Fruit fly (Drosophila melanogaster) whole organism, embryonic: ENCODE measurements around the gene CG5447.

Experiments
- CG10565 ChIP-seq: fragments of 200-800 bp; sonication (Bioruptor generic); optimal IDR thresholded peaks from 3 replicates; lab custom pipeline; 2016; ENCODE audit warnings: missing biosample characterization, mild to moderate bottlenecking, missing genetic modification characterization
- CG1233 ChIP-seq: fragments of 200-800 bp; sonication (Bioruptor generic); optimal IDR thresholded peaks from 4 replicates; lab custom pipeline; 2018; ENCODE audit warnings: missing biosample characterization, mild to moderate bottlenecking, missing genetic modification characterization
- CG1602 ChIP-seq: fragments of 200-800 bp; sonication (Bioruptor generic); optimal IDR thresholded peaks from 3 replicates; lab custom pipeline; 2016; ENCODE audit warnings: missing biosample characterization, missing genetic modification characterization
- CG16815 ChIP-seq: fragments of 200-800 bp; sonication (Bioruptor generic); optimal IDR thresholded peaks from 3 replicates; lab custom pipeline; 2017; ENCODE audit warnings: missing biosample characterization, mild to moderate bottlenecking, missing genetic modification characterization
- CG17186 ChIP-seq: fragments of 200-800 bp; sonication (Bioruptor generic); optimal IDR thresholded peaks from 3 replicates; lab custom pipeline; 2017; ENCODE audit warnings: missing biosample characterization, missing genetic modification reagents, missing genetic modification characterization
- CG18599 ChIP-seq: fragments of 200-800 bp; sonication (Bioruptor generic); optimal IDR thresholded peaks from 3 replicates; lab custom pipeline; 2017; ENCODE audit warnings: missing biosample characterization, missing genetic modification characterization, mild to moderate bottlenecking, moderate library complexity, missing genetic modification reagents
- CG3065 ChIP-seq: fragments of 200-800 bp; sonication (Bioruptor generic); optimal IDR thresholded peaks from 2 replicates; lab custom pipeline; 2016; ENCODE audit warnings: missing biosample characterization, missing genetic modification characterization
- CG3847 ChIP-seq: fragments of 200-800 bp; sonication (Bioruptor generic); IDR thresholded peaks from 2 replicates; pipeline ENCODE4 v1.3.6; 2022; ENCODE audit warnings: missing biosample characterization, missing genetic modification characterization
- CG8290 ChIP-seq, 3 experiments: fragments of 200-800 bp; sonication (Bioruptor generic); optimal IDR thresholded peaks; 2 replicates each; lab custom pipeline; 2016 to 2019; ENCODE audit warnings: missing biosample characterization in 3 of 3, missing genetic modification characterization in 3 of 3, mild to moderate bottlenecking in 2 of 3, moderate library complexity in 1 of 3
- CG9609 ChIP-seq: fragments of 200-800 bp; sonication (Bioruptor generic); optimal IDR thresholded peaks from 3 replicates; lab custom pipeline; 2016; ENCODE audit warnings: missing biosample characterization, missing genetic modification characterization
- CoRest ChIP-seq: fragments of 200-800 bp; sonication (Bioruptor generic); optimal IDR thresholded peaks from 3 replicates; lab custom pipeline; 2018; ENCODE audit warnings: missing biosample characterization, mild to moderate bottlenecking, missing genetic modification characterization, moderate library complexity
- D ChIP-seq, 2 experiments: fragments of 200-800 bp in 1 of 2; fragments of >200 bp in 1 of 2; sonication (Bioruptor generic) in 1 of 2; optimal IDR thresholded peaks; 2 replicates in 1 of 2; 3 replicates in 1 of 2; lab custom pipeline; 2017; ENCODE audit warnings: mild to moderate bottlenecking in 1 of 2, missing biosample characterization in 1 of 2, missing genetic modification characterization in 1 of 2, missing genetic modification reagents in 1 of 2
- Eip74EF ChIP-seq, 2 experiments: fragments of 200-800 bp in 1 of 2; fragments of >200 bp in 1 of 2; sonication (Bioruptor generic) in 1 of 2; optimal IDR thresholded peaks; 2 replicates each; lab custom pipeline; 2017 to 2019; ENCODE audit warnings: missing biosample characterization in 2 of 2, missing genetic modification characterization in 2 of 2, mild to moderate bottlenecking in 1 of 2, moderate library complexity in 1 of 2
- H15 ChIP-seq: fragments of 200-800 bp; sonication (Bioruptor generic); IDR thresholded peaks from 3 replicates; pipeline ENCODE4 v1.3.6; 2022; ENCODE audit warnings: missing biosample characterization, missing genetic modification characterization
- HLH3B ChIP-seq: fragments of 200-800 bp; sonication (Bioruptor generic); IDR thresholded peaks from 2 replicates; pipeline ENCODE4 v1.3.6; 2022; ENCODE audit warnings: missing biosample characterization, missing genetic modification characterization
- Hand ChIP-seq: fragments of 200-800 bp; sonication (Bioruptor generic); optimal IDR thresholded peaks from 2 replicates; lab custom pipeline; 2017; ENCODE audit warnings: mild to moderate bottlenecking, missing biosample characterization, missing genetic modification reagents, missing genetic modification characterization
- NFAT ChIP-seq: fragments of 200-800 bp; sonication (Bioruptor generic); IDR thresholded peaks from 2 replicates; pipeline ENCODE4 v1.3.6; 2022; ENCODE audit warnings: missing biosample characterization, missing genetic modification characterization
- Poxn ChIP-seq: fragments of 200-800 bp; sonication (Bioruptor generic); IDR thresholded peaks from 2 replicates; pipeline ENCODE4 v1.3.6; 2022; ENCODE audit warnings: missing biosample characterization, missing genetic modification characterization
- Rfx ChIP-seq: fragments of 200-800 bp; sonication (Bioruptor generic); IDR thresholded peaks from 2 replicates; pipeline ENCODE4 v1.3.6; 2022; ENCODE audit warnings: missing biosample characterization, missing genetic modification characterization
- Sox100B ChIP-seq: fragments of 200-800 bp; sonication (Bioruptor generic); optimal IDR thresholded peaks from 3 replicates; lab custom pipeline; 2018; ENCODE audit warnings: missing biosample characterization, mild to moderate bottlenecking, missing genetic modification characterization
- Sry-δ ChIP-seq: fragments of 200-800 bp; sonication (Bioruptor generic); optimal IDR thresholded peaks from 2 replicates; lab custom pipeline; 2016; ENCODE audit warnings: missing biosample characterization, missing genetic modification characterization
- Taf1 ChIP-seq: fragments of 200-800 bp; sonication (Bioruptor generic); IDR thresholded peaks from 2 replicates; pipeline ENCODE4 v1.3.6; 2022; ENCODE audit warnings: missing biosample characterization, missing genetic modification characterization
- YL-1 ChIP-seq: fragments of 200-800 bp; sonication (Bioruptor generic); optimal IDR thresholded peaks from 3 replicates; lab custom pipeline; 2017; ENCODE audit warnings: missing biosample characterization, mild to moderate bottlenecking, missing genetic modification characterization
- cato ChIP-seq: fragments of 200-800 bp; sonication (Bioruptor generic); optimal IDR thresholded peaks from 2 replicates; lab custom pipeline; 2016; ENCODE audit warnings: missing biosample characterization, missing genetic modification characterization, borderline replicate concordance
- dysf ChIP-seq: fragments of 200-800 bp; sonication (Bioruptor generic); IDR thresholded peaks from 3 replicates; pipeline ENCODE4 v1.3.6; 2022; ENCODE audit warnings: missing biosample characterization, missing genetic modification characterization
- esg ChIP-seq: fragments of 200-800 bp; sonication (Bioruptor generic); conservative IDR thresholded peaks from 2 replicates; pipeline ENCODE4 v1.3.6; 2022; ENCODE audit warnings: missing biosample characterization, missing genetic modification characterization
- fd102C ChIP-seq: fragments of 200-800 bp; sonication (Bioruptor generic); optimal IDR thresholded peaks from 2 replicates; lab custom pipeline; 2018; ENCODE audit warnings: missing biosample characterization, mild to moderate bottlenecking, missing genetic modification characterization, moderate library complexity
- gfzf ChIP-seq: fragments of 200-800 bp; sonication (Bioruptor generic); optimal IDR thresholded peaks from 2 replicates; lab custom pipeline; 2016; ENCODE audit warnings: missing biosample characterization, mild to moderate bottlenecking, missing genetic modification characterization, moderate library complexity
- hth ChIP-seq: fragments of >200 bp; optimal IDR thresholded peaks from 2 replicates; lab custom pipeline; 2017; ENCODE audit warnings: inconsistent platforms
- klu ChIP-seq: fragments of 200-800 bp; sonication (Bioruptor generic); IDR thresholded peaks from 2 replicates; pipeline ENCODE4 v1.3.6; 2022; ENCODE audit warnings: missing biosample characterization, missing genetic modification characterization
- peb ChIP-seq: fragments of 200-800 bp; sonication (Bioruptor generic); IDR thresholded peaks from 2 replicates; pipeline ENCODE4 v1.3.6; 2022; ENCODE audit warnings: missing biosample characterization, missing genetic modification characterization
- seq ChIP-seq: fragments of 200-800 bp; sonication (Bioruptor generic); IDR thresholded peaks from 2 replicates; pipeline ENCODE4 v1.3.6; 2022; ENCODE audit warnings: missing biosample characterization, missing genetic modification characterization
- slbo ChIP-seq: fragments of 200-800 bp; sonication (Bioruptor generic); IDR thresholded peaks from 2 replicates; pipeline ENCODE4 v1.3.6; 2022; ENCODE audit warnings: missing biosample characterization, missing genetic modification characterization
- trem ChIP-seq: fragments of 200-800 bp; optimal IDR thresholded peaks from 3 replicates; lab custom pipeline; 2019; ENCODE audit warnings: missing biosample characterization, mild to moderate bottlenecking, missing genetic modification characterization, moderate library complexity
- vvl ChIP-seq: fragments of 200-800 bp; sonication (Bioruptor generic); IDR thresholded peaks from 2 replicates; pipeline ENCODE4 v1.3.6; 2022; ENCODE audit warnings: missing biosample characterization, missing genetic modification characterization

Gene CG5447

dm6 chr3R:26443875-26444511 is 8.3 kb upstream of the CG5447 start (continued):
- TF ChIP-seq CG18599 (GFP tag; lab: Kevin White, UChicago) (peak; percentile 63), YL-1 (GFP tag; lab: Kevin White, UChicago) (no peak), CG8290 (GFP tag; optimal IDR thresholded peaks at IDR 0.05; lab: Kevin White, UChicago) (no peak), CG8290 (tag; optimal IDR thresholded peaks at IDR 0.05; lab: Kevin White, UChicago) (no peak), CG10565 (GFP tag; lab: Kevin White, UChicago) (no peak), H15 (GFP tag; lab: Robert Waterston, UW) (0 out of 3 replicates have a peak, but pooled peaks have one; percentile 22), dysf (GFP tag; lab: Robert Waterston, UW) (peak; percentile 68), CG1233 (GFP tag; lab: Kevin White, UChicago) (peak; percentile 48), Rfx (0 out of 2 replicates have a peak, but pooled peaks have one; percentile 12), Eip74EF (GFP tag; optimal IDR thresholded peaks at IDR 0.05; lab: Kevin White, UChicago) (peak in 1 of 2 experiments; percentile 76), klu (GFP tag; lab: Robert Waterston, UW) (no peak), fd102C (GFP tag; lab: Kevin White, UChicago) (no peak), Hand (GFP tag; lab: Kevin White, UChicago) (no peak), CG9609 (no peak), D (optimal IDR thresholded peaks at IDR 0.05; lab: Kevin White, UChicago) (no peak), D (GFP tag; optimal IDR thresholded peaks at IDR 0.05; lab: Kevin White, UChicago) (peak; percentile 77), CoRest (peak; percentile 49), cato (no peak), Poxn (no peak), trem (tag; lab: Kevin White, UChicago) (peak; percentile 58), vvl (peak; percentile 37; the same call in 1 of the 2 replicates), seq (GFP tag; lab: Robert Waterston, UW) (0 out of 2 replicates have a peak, but pooled peaks have one; percentile 17), HLH3B (GFP tag; lab: Robert Waterston, UW) (peak; percentile 55; the same call in 1 of the 2 replicates), hth (no peak)

dm6 chr3R:26448779-26449178 is 3.6 kb upstream of the CG5447 start, which contains the start of gene Hex-t1:
Gene Hex-t1, plus strand, starts transcription at chr3R:26449079.
- TF ChIP-seq Taf1 (GFP tag; lab: Robert Waterston, UW) (no peak), Sry-δ (GFP tag; lab: Kevin White, UChicago) (no peak), gfzf (GFP tag; lab: Kevin White, UChicago) (no peak), CG1233 (GFP tag; lab: Kevin White, UChicago) (no peak), CG17186 (GFP tag; lab: Kevin White, UChicago) (no peak), CG16815 (GFP tag; lab: Kevin White, UChicago) (no peak), slbo (no peak)

dm6 chr3R:26450371-26450770 is 2.0 kb upstream of the CG5447 start, which contains the start of gene Hex-t2:
Gene Hex-t2, plus strand, starts transcription at chr3R:26450671.
- TF ChIP-seq CG3847 (GFP tag; lab: Robert Waterston, UW) (no peak), esg (no peak), CG3065 (GFP tag; lab: Kevin White, UChicago) (no peak), peb (GFP tag; lab: Robert Waterston, UW) (no peak), NFAT (no peak), CG1602 (GFP tag; lab: Kevin White, UChicago) (no peak), Sox100B (GFP tag; lab: Kevin White, UChicago) (no peak)
